Fruit fly (Drosophila melanogaster) whole organism, embryonic: ENCODE results near the gene Lsd-1.

Source experiments
- Abd-B ChIP-seq: fragments of 200-800 bp; sonication (Bioruptor generic); optimal IDR thresholded peaks from 2 replicates; lab custom pipeline; 2018; ENCODE audit warnings: missing biosample characterization, mild to moderate bottlenecking, missing genetic modification characterization, moderate library complexity
- Atf3 ChIP-seq: fragments of 200-800 bp; sonication (Bioruptor generic); optimal IDR thresholded peaks from 3 replicates; lab custom pipeline; 2016; ENCODE audit warnings: missing biosample characterization, missing genetic modification characterization
- BEAF-32 ChIP-seq: fragments of 200-800 bp; sonication (Bioruptor generic); optimal IDR thresholded peaks from 3 replicates; lab custom pipeline; 2017; ENCODE audit warnings: missing biosample characterization, missing genetic modification characterization, mild to moderate bottlenecking, moderate library complexity, missing genetic modification reagents
- CG10147 ChIP-seq: fragments of 200-800 bp; sonication (Bioruptor generic); optimal IDR thresholded peaks from 2 replicates; lab custom pipeline; 2019; ENCODE audit warnings: missing biosample characterization, mild to moderate bottlenecking, missing genetic modification characterization, moderate library complexity
- CG10274 ChIP-seq: fragments of 200-800 bp; sonication (Bioruptor generic); optimal IDR thresholded peaks from 3 replicates; lab custom pipeline; 2017; ENCODE audit warnings: missing biosample characterization, mild to moderate bottlenecking, missing genetic modification characterization
- CG11560 ChIP-seq: fragments of 200-800 bp; sonication (Bioruptor generic); IDR thresholded peaks from 3 replicates; pipeline ENCODE4 v1.3.6; 2022; ENCODE audit warnings: missing biosample characterization, missing genetic modification characterization
- CG12104 ChIP-seq: fragments of 200-800 bp; sonication (Bioruptor generic); optimal IDR thresholded peaks from 3 replicates; lab custom pipeline; 2016; ENCODE audit warnings: missing biosample characterization, missing genetic modification characterization
- CG12155 ChIP-seq: fragments of 200-800 bp; sonication (Bioruptor generic); optimal IDR thresholded peaks from 3 replicates; lab custom pipeline; 2016; ENCODE audit warnings: missing biosample characterization, missing genetic modification characterization
- CG12659 ChIP-seq: fragments of 200-800 bp; sonication (Bioruptor generic); optimal IDR thresholded peaks from 3 replicates; lab custom pipeline; 2017; ENCODE audit warnings: mild to moderate bottlenecking, missing biosample characterization, missing genetic modification reagents, missing genetic modification characterization
- CG13287 ChIP-seq: fragments of 200-800 bp; sonication (Bioruptor generic); IDR thresholded peaks from 2 replicates; pipeline ENCODE4 v1.3.6; 2022; ENCODE audit warnings: missing biosample characterization, missing genetic modification characterization; ENCODE audit not compliant: partially characterized antibody
- CG14441 ChIP-seq: fragments of 200-800 bp; sonication (Bioruptor generic); IDR thresholded peaks from 2 replicates; pipeline ENCODE4 v1.3.6; 2022; ENCODE audit warnings: missing biosample characterization, missing genetic modification characterization
- CG14965 ChIP-seq: fragments of 200-800 bp; sonication (Bioruptor generic); optimal IDR thresholded peaks from 2 replicates; lab custom pipeline; 2016; ENCODE audit warnings: missing biosample characterization, missing genetic modification characterization, borderline replicate concordance
- CG15479 ChIP-seq: fragments of 200-800 bp; sonication (Bioruptor generic); optimal IDR thresholded peaks from 3 replicates; lab custom pipeline; 2019; ENCODE audit warnings: missing biosample characterization, mild to moderate bottlenecking, missing genetic modification characterization, moderate library complexity
- CG17361 ChIP-seq: fragments of 200-800 bp; sonication (Bioruptor generic); IDR thresholded peaks from 3 replicates; pipeline ENCODE4 v1.3.6; 2022; ENCODE audit warnings: missing biosample characterization, missing genetic modification characterization
- CG18619 ChIP-seq: fragments of 200-800 bp; sonication (Bioruptor generic); optimal IDR thresholded peaks from 3 replicates; lab custom pipeline; 2017; ENCODE audit warnings: missing biosample characterization, mild to moderate bottlenecking, missing genetic modification characterization
- CG32772 ChIP-seq: fragments of 200-800 bp; sonication (Bioruptor generic); IDR thresholded peaks from 2 replicates; pipeline ENCODE4 v1.3.6; 2022; ENCODE audit warnings: missing biosample characterization, missing genetic modification characterization
- CG7372 ChIP-seq: fragments of 200-800 bp; sonication (Bioruptor generic); IDR thresholded peaks from 2 replicates; pipeline ENCODE4 v1.3.6; 2022; ENCODE audit warnings: missing biosample characterization, missing genetic modification characterization
- CG7987 ChIP-seq: fragments of 200-800 bp; sonication (Bioruptor generic); optimal IDR thresholded peaks from 2 replicates; lab custom pipeline; 2018; ENCODE audit warnings: missing biosample characterization, mild to moderate bottlenecking, missing genetic modification characterization, moderate library complexity
- CG9797 ChIP-seq: fragments of 200-800 bp; sonication (Bioruptor generic); optimal IDR thresholded peaks from 3 replicates; lab custom pipeline; 2018; ENCODE audit warnings: missing biosample characterization, mild to moderate bottlenecking, missing genetic modification characterization
- D19A ChIP-seq: fragments of 200-800 bp; optimal IDR thresholded peaks from 3 replicates; lab custom pipeline; 2019; ENCODE audit warnings: missing biosample characterization, mild to moderate bottlenecking, missing genetic modification characterization, moderate library complexity
- Dbx ChIP-seq: fragments of 200-800 bp; sonication (Bioruptor generic); IDR thresholded peaks from 3 replicates; pipeline ENCODE4 v1.3.6; 2022; ENCODE audit warnings: missing biosample characterization, missing genetic modification characterization
- Dfd ChIP-seq, 2 experiments: fragments of >200 bp; optimal IDR thresholded peaks; 2 replicates each; lab custom pipeline; 2017; ENCODE audit warnings: missing biosample characterization in 2 of 2, missing genetic modification characterization in 2 of 2
- Dp ChIP-seq: fragments of 200-800 bp; sonication (Bioruptor generic); optimal IDR thresholded peaks from 2 replicates; lab custom pipeline; 2018; ENCODE audit warnings: missing biosample characterization, mild to moderate bottlenecking, missing genetic modification characterization, moderate library complexity
- Elba2 ChIP-seq: fragments of 200-800 bp; sonication (Bioruptor generic); optimal IDR thresholded peaks from 3 replicates; lab custom pipeline; 2016; ENCODE audit warnings: missing biosample characterization, missing genetic modification characterization
- Fer2 ChIP-seq: fragments of 200-800 bp; sonication (Bioruptor generic); optimal IDR thresholded peaks from 2 replicates; lab custom pipeline; 2018; ENCODE audit warnings: missing biosample characterization, mild to moderate bottlenecking, missing genetic modification characterization, moderate library complexity
- Hr3 ChIP-seq: fragments of 200-800 bp; sonication (Bioruptor generic); optimal IDR thresholded peaks from 3 replicates; lab custom pipeline; 2016; ENCODE audit warnings: missing biosample characterization, missing genetic modification characterization
- Lhr ChIP-seq: fragments of 200-800 bp; sonication (Bioruptor generic); optimal IDR thresholded peaks from 3 replicates; lab custom pipeline; 2017; ENCODE audit warnings: mild to moderate bottlenecking, missing biosample characterization, missing genetic modification reagents, missing genetic modification characterization
- Nf-YC ChIP-seq: fragments of 200-800 bp; optimal IDR thresholded peaks from 3 replicates; lab custom pipeline; 2019; ENCODE audit warnings: missing biosample characterization, mild to moderate bottlenecking, missing genetic modification characterization, moderate library complexity
- Oaz ChIP-seq: fragments of 200-800 bp; sonication (Bioruptor generic); IDR thresholded peaks from 2 replicates; pipeline ENCODE4 v1.3.6; 2022; ENCODE audit warnings: missing biosample characterization, missing genetic modification characterization
- Pdp1 ChIP-seq, 2 experiments: fragments of 200-800 bp; sonication (Bioruptor generic); optimal IDR thresholded peaks; 3 replicates each; lab custom pipeline; 2016; ENCODE audit warnings: missing biosample characterization in 2 of 2, missing genetic modification characterization in 2 of 2, mild to moderate bottlenecking in 1 of 2, moderate library complexity in 1 of 2
- Ptx1 ChIP-seq: fragments of 200-800 bp; sonication (Bioruptor generic); IDR thresholded peaks from 2 replicates; pipeline ENCODE4 v1.3.6; 2022; ENCODE audit warnings: missing biosample characterization, missing genetic modification characterization
- Xbp1 ChIP-seq: fragments of 200-800 bp; sonication (Bioruptor generic); optimal IDR thresholded peaks from 3 replicates; lab custom pipeline; 2016; ENCODE audit warnings: missing biosample characterization, mild to moderate bottlenecking, missing genetic modification characterization
- al ChIP-seq: fragments of 200-800 bp; sonication (Bioruptor generic); IDR thresholded peaks from 2 replicates; pipeline ENCODE4 v1.3.6; 2022; ENCODE audit warnings: missing biosample characterization, missing genetic modification characterization
- az2 ChIP-seq: fragments of 200-800 bp; sonication (Bioruptor generic); optimal IDR thresholded peaks from 3 replicates; lab custom pipeline; 2016; ENCODE audit warnings: missing biosample characterization, missing genetic modification characterization
- da ChIP-seq: fragments of 200-800 bp; sonication (Bioruptor generic); optimal IDR thresholded peaks from 2 replicates; lab custom pipeline; 2016; ENCODE audit warnings: missing biosample characterization, missing genetic modification characterization
- dysf ChIP-seq: fragments of 200-800 bp; sonication (Bioruptor generic); IDR thresholded peaks from 3 replicates; pipeline ENCODE4 v1.3.6; 2022; ENCODE audit warnings: missing biosample characterization, missing genetic modification characterization
- emc ChIP-seq: fragments of 200-800 bp; sonication (Bioruptor generic); optimal IDR thresholded peaks from 2 replicates; lab custom pipeline; 2016; ENCODE audit warnings: missing biosample characterization, missing genetic modification characterization
- esg ChIP-seq: fragments of 200-800 bp; sonication (Bioruptor generic); conservative IDR thresholded peaks from 2 replicates; pipeline ENCODE4 v1.3.6; 2022; ENCODE audit warnings: missing biosample characterization, missing genetic modification characterization
- jigr1 ChIP-seq: fragments of 200-800 bp; sonication (Bioruptor generic); IDR thresholded peaks from 3 replicates; pipeline ENCODE4 v1.3.6; 2022; ENCODE audit warnings: missing biosample characterization, missing genetic modification characterization
- jumu ChIP-seq: fragments of 200-800 bp; sonication (Bioruptor generic); optimal IDR thresholded peaks from 3 replicates; lab custom pipeline; 2016; ENCODE audit warnings: missing biosample characterization, missing genetic modification characterization
- onecut ChIP-seq: fragments of 200-800 bp; sonication (Bioruptor generic); IDR thresholded peaks from 2 replicates; pipeline ENCODE4 v1.3.6; 2022; ENCODE audit warnings: missing biosample characterization, missing genetic modification characterization
- pfk ChIP-seq: fragments of 200-800 bp; sonication (Bioruptor generic); optimal IDR thresholded peaks from 2 replicates; lab custom pipeline; 2018; ENCODE audit warnings: missing biosample characterization, mild to moderate bottlenecking, missing genetic modification characterization, moderate library complexity
- pita ChIP-seq: fragments of 200-800 bp; sonication (Bioruptor generic); optimal IDR thresholded peaks from 2 replicates; lab custom pipeline; 2017; ENCODE audit warnings: missing biosample characterization, mild to moderate bottlenecking, missing genetic modification characterization
- schlank ChIP-seq: fragments of 200-800 bp; sonication (Bioruptor generic); optimal IDR thresholded peaks from 2 replicates; lab custom pipeline; 2018; ENCODE audit warnings: missing biosample characterization, mild to moderate bottlenecking, missing genetic modification characterization
- sisA ChIP-seq: fragments of 200-800 bp; sonication (Bioruptor generic); IDR thresholded peaks from 2 replicates; pipeline ENCODE4 v1.3.6; 2022; ENCODE audit warnings: missing biosample characterization, missing genetic modification characterization
- sug ChIP-seq: fragments of 200-800 bp; optimal IDR thresholded peaks from 2 replicates; lab custom pipeline; 2019; ENCODE audit warnings: missing biosample characterization, mild to moderate bottlenecking, missing genetic modification characterization, moderate library complexity
- tio ChIP-seq: fragments of 200-800 bp; sonication (Bioruptor generic); optimal IDR thresholded peaks from 2 replicates; lab custom pipeline; 2017; ENCODE audit warnings: missing biosample characterization, missing genetic modification characterization, inconsistent platforms
- toy ChIP-seq: fragments of 200-800 bp; sonication (Bioruptor generic); IDR thresholded peaks from 2 replicates; pipeline ENCODE4 v1.3.6; 2022; ENCODE audit warnings: missing biosample characterization, missing genetic modification characterization
- ttk ChIP-seq: fragments of 200-800 bp; sonication (Bioruptor generic); IDR thresholded peaks from 2 replicates; pipeline ENCODE4 v2.1.2; 2022; ENCODE audit warnings: missing biosample characterization, missing genetic modification characterization
- vfl ChIP-seq: fragments of 200-800 bp; sonication (Bioruptor generic); optimal IDR thresholded peaks from 2 replicates; lab custom pipeline; 2016; ENCODE audit warnings: missing biosample characterization, missing genetic modification characterization
- wek ChIP-seq: fragments of 200-800 bp; sonication (Bioruptor generic); optimal IDR thresholded peaks from 3 replicates; lab custom pipeline; 2018; ENCODE audit warnings: missing biosample characterization, mild to moderate bottlenecking, missing genetic modification characterization, moderate library complexity

Gene Lsd-1

dm6 chr3R:23721936-23722335 lies 41.7 kb upstream of the Lsd-1 start (continued):
- no peak for TF ChIP-seq CG9797 (GFP tag; lab: Kevin White, UChicago)
- no peak for TF ChIP-seq CG15479 (GFP tag; lab: Kevin White, UChicago)
- peak; percentile 17 for TF ChIP-seq pita (GFP tag; lab: Kevin White, UChicago)
- TF ChIP-seq schlank (tag; lab: Kevin White, UChicago) = no peak
- peak; percentile 1 for TF ChIP-seq CG12155 (GFP tag; lab: Kevin White, UChicago)
- TF ChIP-seq CG14441 (GFP tag; lab: Robert Waterston, UW) = 0 out of 2 replicates have a peak, but pooled peaks have one; percentile 6
- TF ChIP-seq CG17361 (GFP tag; lab: Robert Waterston, UW) = peak; percentile 29; the same call in 1 of the 3 replicates
- peak; percentile 36 for TF ChIP-seq CG10147
- peak; percentile 55 for TF ChIP-seq Xbp1 (GFP tag; lab: Kevin White, UChicago)
- TF ChIP-seq toy = no peak
- peak; percentile 18 for TF ChIP-seq az2 (GFP tag; lab: Kevin White, UChicago)
- peak; percentile 48; the same call in 1 of the 3 replicates for TF ChIP-seq jigr1 (GFP tag; lab: Robert Waterston, UW)
- peak; percentile 51 for TF ChIP-seq D19A (tag; lab: Kevin White, UChicago)
- no peak for TF ChIP-seq CG14965
- peak; percentile 13; the same call in 1 of the 2 replicates for TF ChIP-seq CG7372 (GFP tag; lab: Robert Waterston, UW)
- TF ChIP-seq Ptx1 = peak; percentile 46; the same call in 1 of the 2 replicates
- TF ChIP-seq Dfd (GFP tag; optimal IDR thresholded peaks at IDR 0.05; lab: Kevin White, UChicago) = no peak
- peak; percentile 2 for TF ChIP-seq CG18619 (GFP tag; lab: Kevin White, UChicago)
- no peak for TF ChIP-seq Dbx (GFP tag; lab: Robert Waterston, UW)
- TF ChIP-seq CG12659 = peak; percentile 61
- TF ChIP-seq CG10274 (GFP tag; lab: Kevin White, UChicago) = no peak
- TF ChIP-seq BEAF-32 (GFP tag; lab: Kevin White, UChicago) = peak; percentile 2
- TF ChIP-seq vfl (GFP tag; lab: Kevin White, UChicago) = no peak
- TF ChIP-seq Oaz = no peak
- peak; percentile 31; the same call in 1 of the 2 replicates for TF ChIP-seq CG13287 (GFP tag; lab: Robert Waterston, UW)
- TF ChIP-seq al (GFP tag; lab: Robert Waterston, UW) = no peak
- TF ChIP-seq onecut = peak; percentile 22; the same call in 1 of the 2 replicates
- TF ChIP-seq pfk (GFP tag; lab: Kevin White, UChicago) = no peak
- TF ChIP-seq Atf3 = no peak
- TF ChIP-seq Elba2 (GFP tag; lab: Kevin White, UChicago) = no peak
- TF ChIP-seq da (GFP tag; lab: Kevin White, UChicago) = no peak
- no peak for TF ChIP-seq Fer2 (tag; lab: Kevin White, UChicago)
- peak; percentile 34 for TF ChIP-seq CG7987
- TF ChIP-seq CG12104 (GFP tag; lab: Kevin White, UChicago) = no peak
- TF ChIP-seq wek (GFP tag; lab: Kevin White, UChicago) = no peak
- no peak; the same call in 2 of the 3 replicates for TF ChIP-seq CG11560
- no peak for TF ChIP-seq jumu (GFP tag; lab: Kevin White, UChicago)
- TF ChIP-seq ttk (GFP tag; lab: Robert Waterston, UW) = no peak
- no peak for TF ChIP-seq dysf (GFP tag; lab: Robert Waterston, UW)
- peak; percentile 66 for TF ChIP-seq sug
- TF ChIP-seq Lhr (GFP tag; lab: Kevin White, UChicago) = peak; percentile 87
- no peak for TF ChIP-seq tio (GFP tag; lab: Kevin White, UChicago)
- TF ChIP-seq esg = no peak
- peak; percentile 7 for TF ChIP-seq Hr3 (GFP tag; lab: Kevin White, UChicago)
- no peak for TF ChIP-seq CG32772
- peak in 1 of 2 experiments; percentile 3 for TF ChIP-seq Pdp1 (GFP tag; optimal IDR thresholded peaks at IDR 0.05; lab: Kevin White, UChicago)
- peak; percentile 78 for TF ChIP-seq Abd-B
- TF ChIP-seq sisA (GFP tag; lab: Robert Waterston, UW) = no peak
- no peak for TF ChIP-seq emc
- peak; percentile 95 for TF ChIP-seq Dp (GFP tag; lab: Kevin White, UChicago)
- peak; percentile 54 for TF ChIP-seq Nf-YC
